Fruit fly (Drosophila melanogaster) whole organism, prepupa: ENCODE measurements around the gene obst-B.

Source experiments
- Blimp-1 ChIP-seq: fragments of 200-800 bp; sonication (Bioruptor generic); optimal IDR thresholded peaks from 3 replicates; lab custom pipeline; 2017; ENCODE audit warnings: missing biosample characterization, missing genetic modification characterization, mild to moderate bottlenecking, moderate library complexity, missing genetic modification reagents
- CG10631 ChIP-seq: fragments of 200-800 bp; sonication (Bioruptor generic); optimal IDR thresholded peaks from 2 replicates; lab custom pipeline; 2016; ENCODE audit warnings: missing biosample characterization, missing genetic modification characterization
- CG10669 ChIP-seq: fragments of 200-800 bp; sonication (Bioruptor generic); optimal IDR thresholded peaks from 3 replicates; lab custom pipeline; 2018; ENCODE audit warnings: missing biosample characterization, mild to moderate bottlenecking, missing genetic modification characterization, moderate library complexity
- CG11294 ChIP-seq: fragments of 200-800 bp; sonication (Bioruptor generic); IDR thresholded peaks from 2 replicates; pipeline ENCODE4 v1.3.6; 2022; ENCODE audit warnings: missing biosample characterization, missing genetic modification characterization
- CG11762 ChIP-seq: fragments of 200-800 bp; sonication (Bioruptor generic); optimal IDR thresholded peaks from 3 replicates; lab custom pipeline; 2016; ENCODE audit warnings: missing biosample characterization, missing genetic modification characterization; ENCODE audit not compliant: insufficient read depth
- CG11902 ChIP-seq: fragments of 200-800 bp; sonication (Bioruptor generic); optimal IDR thresholded peaks from 3 replicates; lab custom pipeline; 2016; ENCODE audit warnings: missing biosample characterization, missing genetic modification characterization
- CG15336 ChIP-seq: fragments of 200-800 bp; sonication (Bioruptor generic); IDR thresholded peaks from 2 replicates; pipeline ENCODE4 v1.3.6; 2022; ENCODE audit warnings: missing biosample characterization, missing genetic modification characterization
- CG1621 ChIP-seq: fragments of 200-800 bp; sonication (Bioruptor generic); optimal IDR thresholded peaks from 3 replicates; lab custom pipeline; 2018; ENCODE audit warnings: missing biosample characterization, mild to moderate bottlenecking, missing genetic modification characterization
- CG16779 ChIP-seq: fragments of 200-800 bp; sonication (Bioruptor generic); optimal IDR thresholded peaks from 3 replicates; lab custom pipeline; 2017; ENCODE audit warnings: missing biosample characterization, mild to moderate bottlenecking, missing genetic modification characterization
- CG3032 ChIP-seq: fragments of 200-800 bp; optimal IDR thresholded peaks from 2 replicates; lab custom pipeline; 2019; ENCODE audit warnings: missing biosample characterization, mild to moderate bottlenecking, missing genetic modification characterization, moderate library complexity
- CG31627 ChIP-seq: fragments of 200-800 bp; sonication (Bioruptor generic); optimal IDR thresholded peaks from 3 replicates; lab custom pipeline; 2016; ENCODE audit warnings: missing biosample characterization, missing genetic modification characterization
- CG34406 ChIP-seq: fragments of 200-800 bp; sonication (Bioruptor generic); optimal IDR thresholded peaks from 3 replicates; lab custom pipeline; 2016; ENCODE audit warnings: missing biosample characterization, missing genetic modification characterization
- CG3919 ChIP-seq: fragments of 200-800 bp; sonication (Bioruptor generic); optimal IDR thresholded peaks from 3 replicates; lab custom pipeline; 2016; ENCODE audit warnings: missing biosample characterization, missing genetic modification characterization
- CG4318 ChIP-seq: fragments of 200-800 bp; sonication (Bioruptor generic); optimal IDR thresholded peaks from 3 replicates; lab custom pipeline; 2017; ENCODE audit warnings: missing biosample characterization, mild to moderate bottlenecking, missing genetic modification characterization
- CG6163 ChIP-seq: fragments of 200-800 bp; sonication (Bioruptor generic); IDR thresholded peaks from 3 replicates; pipeline ENCODE4 v1.3.6; 2022; ENCODE audit warnings: missing biosample characterization, missing genetic modification characterization
- CG6276 ChIP-seq: fragments of 200-800 bp; sonication (Bioruptor generic); optimal IDR thresholded peaks from 2 replicates; lab custom pipeline; 2017; ENCODE audit warnings: missing biosample characterization, mild to moderate bottlenecking, missing genetic modification characterization
- CG6808 ChIP-seq: fragments of 200-800 bp; sonication (Bioruptor generic); optimal IDR thresholded peaks from 3 replicates; lab custom pipeline; 2017; ENCODE audit warnings: missing biosample characterization, missing genetic modification characterization, mild to moderate bottlenecking, moderate library complexity, missing genetic modification reagents
- CG6854 ChIP-seq: fragments of 200-800 bp; sonication (Bioruptor generic); optimal IDR thresholded peaks from 2 replicates; lab custom pipeline; 2017; ENCODE audit warnings: missing biosample characterization, mild to moderate bottlenecking, missing genetic modification characterization
- CG7368 ChIP-seq: fragments of 200-800 bp; sonication (Bioruptor generic); optimal IDR thresholded peaks from 3 replicates; lab custom pipeline; 2016; ENCODE audit warnings: missing biosample characterization, missing genetic modification characterization
- CG8319 ChIP-seq: fragments of 200-800 bp; sonication (Bioruptor generic); optimal IDR thresholded peaks from 3 replicates; lab custom pipeline; 2016; ENCODE audit warnings: missing biosample characterization, missing genetic modification characterization
- CG9139 ChIP-seq: fragments of 200-800 bp; sonication (Bioruptor generic); optimal IDR thresholded peaks from 3 replicates; lab custom pipeline; 2017; ENCODE audit warnings: missing biosample characterization, mild to moderate bottlenecking, missing genetic modification characterization
- Eip75B ChIP-seq: fragments of 200-800 bp; sonication (Bioruptor generic); optimal IDR thresholded peaks from 3 replicates; lab custom pipeline; 2016; ENCODE audit warnings: missing biosample characterization, missing genetic modification characterization
- Eip78C ChIP-seq: fragments of 200-800 bp; sonication (Bioruptor generic); peaks from one replicate; lab custom pipeline; 2016; ENCODE audit warnings: missing biosample characterization, missing genetic modification characterization
- Eip93F ChIP-seq: fragments of 200-800 bp; sonication (Bioruptor generic); optimal IDR thresholded peaks from 2 replicates; lab custom pipeline; 2016; ENCODE audit warnings: missing biosample characterization, mild to moderate bottlenecking, missing genetic modification characterization
- Ets21C ChIP-seq: fragments of 200-800 bp; sonication (Bioruptor generic); optimal IDR thresholded peaks from 3 replicates; lab custom pipeline; 2016; ENCODE audit warnings: missing biosample characterization, missing genetic modification characterization
- Ets96B ChIP-seq: fragments of 200-800 bp; optimal IDR thresholded peaks from 2 replicates; lab custom pipeline; 2019; ENCODE audit warnings: missing biosample characterization, mild to moderate bottlenecking, missing genetic modification characterization, moderate library complexity
- Gug ChIP-seq: fragments of 200-800 bp; sonication (Bioruptor generic); IDR thresholded peaks from 2 replicates; pipeline ENCODE4 v1.3.6; 2022; ENCODE audit warnings: missing biosample characterization, missing genetic modification characterization
- Hr38 ChIP-seq: sonication (Bioruptor generic); optimal IDR thresholded peaks from 2 replicates; lab custom pipeline; 2016; ENCODE audit warnings: missing biosample characterization, missing genetic modification characterization
- Hr39 ChIP-seq: fragments of 200-800 bp; sonication (Bioruptor generic); optimal IDR thresholded peaks from 2 replicates; lab custom pipeline; 2016; ENCODE audit warnings: missing biosample characterization, missing genetic modification characterization
- Hr4 ChIP-seq: fragments of 200-800 bp; sonication (Bioruptor generic); optimal IDR thresholded peaks from 3 replicates; lab custom pipeline; 2016; ENCODE audit warnings: missing biosample characterization, missing genetic modification characterization
- Lpt ChIP-seq: fragments of 200-800 bp; sonication (Bioruptor generic); optimal IDR thresholded peaks from 3 replicates; lab custom pipeline; 2016; ENCODE audit warnings: missing biosample characterization, missing genetic modification characterization
- Met ChIP-seq: fragments of 200-800 bp; sonication (Bioruptor generic); optimal IDR thresholded peaks from 3 replicates; lab custom pipeline; 2016; ENCODE audit warnings: missing biosample characterization, missing genetic modification characterization
- OdsH ChIP-seq: fragments of 200-800 bp; sonication (Bioruptor generic); optimal IDR thresholded peaks from 3 replicates; lab custom pipeline; 2016; ENCODE audit warnings: missing biosample characterization, missing genetic modification characterization
- Smox ChIP-seq: fragments of 200-800 bp; sonication (Bioruptor generic); optimal IDR thresholded peaks from 3 replicates; lab custom pipeline; 2016; ENCODE audit warnings: missing biosample characterization, missing genetic modification characterization
- Sox102F ChIP-seq: fragments of 200-800 bp; sonication (Bioruptor generic); optimal IDR thresholded peaks from 2 replicates; lab custom pipeline; 2016; ENCODE audit warnings: missing biosample characterization, mild to moderate bottlenecking, missing genetic modification characterization
- Sox14 ChIP-seq: fragments of 200-800 bp; sonication (Bioruptor generic); optimal IDR thresholded peaks from 3 replicates; lab custom pipeline; 2016; ENCODE audit warnings: missing biosample characterization, missing genetic modification characterization
- Sox15 ChIP-seq: fragments of 200-800 bp; sonication (Bioruptor generic); optimal IDR thresholded peaks from 3 replicates; lab custom pipeline; 2016; ENCODE audit warnings: missing biosample characterization, missing genetic modification characterization
- achi ChIP-seq: fragments of 200-800 bp; sonication (Bioruptor generic); optimal IDR thresholded peaks from 3 replicates; lab custom pipeline; 2016; ENCODE audit warnings: missing biosample characterization, missing genetic modification characterization
- acj6 ChIP-seq: fragments of 200-800 bp; sonication (Bioruptor generic); optimal IDR thresholded peaks from 3 replicates; lab custom pipeline; 2016; ENCODE audit warnings: missing biosample characterization, missing genetic modification characterization
- cyc ChIP-seq: fragments of 200-800 bp; sonication (Bioruptor generic); optimal IDR thresholded peaks from 3 replicates; lab custom pipeline; 2016; ENCODE audit warnings: missing biosample characterization, missing genetic modification characterization
- dac ChIP-seq: fragments of 200-800 bp; sonication (Bioruptor generic); optimal IDR thresholded peaks from 2 replicates; lab custom pipeline; 2017; ENCODE audit warnings: missing biosample characterization, mild to moderate bottlenecking, missing genetic modification characterization
- esn ChIP-seq: fragments of 200-800 bp; sonication (Bioruptor generic); optimal IDR thresholded peaks from 2 replicates; lab custom pipeline; 2016; ENCODE audit warnings: missing biosample characterization, mild to moderate bottlenecking, missing genetic modification characterization, moderate library complexity
- fd59A ChIP-seq: fragments of 200-800 bp; sonication (Bioruptor generic); optimal IDR thresholded peaks from 2 replicates; lab custom pipeline; 2017; ENCODE audit warnings: missing biosample characterization, mild to moderate bottlenecking, missing genetic modification characterization, missing genetic modification reagents
- fkh ChIP-seq: fragments of 200-800 bp; sonication (Bioruptor generic); optimal IDR thresholded peaks from 3 replicates; lab custom pipeline; 2017; ENCODE audit warnings: missing biosample characterization, mild to moderate bottlenecking, missing genetic modification characterization, moderate library complexity
- net ChIP-seq: fragments of 200-800 bp; sonication (Bioruptor generic); optimal IDR thresholded peaks from 3 replicates; lab custom pipeline; 2016; ENCODE audit warnings: missing biosample characterization, missing genetic modification characterization
- pdm3 ChIP-seq: fragments of 200-800 bp; sonication (Bioruptor generic); optimal IDR thresholded peaks from 3 replicates; lab custom pipeline; 2016; ENCODE audit warnings: missing biosample characterization, missing genetic modification characterization
- salr ChIP-seq, 2 experiments: fragments of 200-800 bp; sonication (Bioruptor generic); optimal IDR thresholded peaks; 3 replicates each; lab custom pipeline; 2016 to 2018; ENCODE audit warnings: missing biosample characterization in 2 of 2, missing genetic modification characterization in 2 of 2, mild to moderate bottlenecking in 1 of 2
- spab ChIP-seq: fragments of 200-800 bp; sonication (Bioruptor generic); optimal IDR thresholded peaks from 2 replicates; lab custom pipeline; 2017; ENCODE audit warnings: missing biosample characterization, mild to moderate bottlenecking, missing genetic modification characterization, missing genetic modification reagents
- ss ChIP-seq, 2 experiments: fragments of 200-800 bp; sonication (Bioruptor generic); optimal IDR thresholded peaks; 2 replicates in 1 of 2; 3 replicates in 1 of 2; lab custom pipeline; 2017 to 2018; ENCODE audit warnings: mild to moderate bottlenecking in 2 of 2, missing biosample characterization in 2 of 2, missing genetic modification characterization in 2 of 2, moderate library complexity in 1 of 2
- svp ChIP-seq: fragments of 200-800 bp; sonication (Bioruptor generic); peaks from one replicate; lab custom pipeline; 2016; ENCODE audit warnings: missing biosample characterization, missing genetic modification characterization

obst-B gene

DNA sequence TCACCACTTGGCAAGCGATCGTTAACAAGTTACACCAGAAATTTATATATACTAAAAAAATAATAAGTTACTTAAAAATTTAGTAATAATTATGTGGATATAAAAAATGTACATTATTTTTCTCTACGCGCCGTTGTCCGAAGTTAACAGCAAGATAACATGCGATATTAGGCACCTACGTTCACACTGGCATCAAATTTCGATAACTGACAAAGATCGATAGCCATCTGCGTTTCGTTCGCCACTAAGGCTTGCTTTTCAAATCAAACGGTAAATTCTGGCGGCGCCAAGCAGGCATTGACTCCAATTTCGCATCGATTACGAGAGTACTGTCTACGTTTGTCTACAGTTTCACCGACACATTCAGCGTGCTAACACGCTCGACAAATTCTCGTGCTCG is 24.2 kb downstream of the obst-B start, which contains the start of gene Pen:
Gene Pen (plus strand): TSS at position 196 of the 400 bp plus-strand sequence.
- TF ChIP-seq Sox14 (GFP tag; lab: Kevin White, UChicago) (no peak), CG6276 (no peak), net (no peak), Hr4 (GFP tag; lab: Kevin White, UChicago) (no peak), Ets21C (no peak)

DNA sequence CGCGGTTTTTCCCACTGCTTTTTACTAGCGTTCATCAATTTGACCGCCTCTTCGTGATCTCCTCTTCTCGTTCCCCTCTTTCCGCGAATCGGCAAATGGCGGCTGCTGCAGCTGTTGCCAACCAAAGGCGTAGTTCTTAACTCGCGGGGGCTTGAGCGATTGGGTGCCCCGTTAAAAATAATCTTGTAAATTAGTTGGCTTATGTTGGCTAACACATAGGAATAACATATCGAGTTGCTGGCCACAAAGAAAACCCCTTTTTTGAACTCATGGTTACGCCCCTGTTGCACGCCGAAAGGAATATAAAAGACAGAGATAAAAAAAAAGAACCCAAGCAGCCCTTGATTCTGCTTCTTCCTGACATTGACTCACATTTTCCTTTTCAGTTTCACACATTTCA is 24.7 kb downstream of the obst-B start:
- TF ChIP-seq fd59A (peak; percentile 94), fkh (GFP tag; lab: Kevin White, UChicago) (no peak), CG4318 (peak; percentile 91), cyc (GFP tag; lab: Kevin White, UChicago) (peak; percentile 98), Met (GFP tag; lab: Kevin White, UChicago) (peak; percentile 98), achi (GFP tag; lab: Kevin White, UChicago) (peak; percentile 96), CG15336 (GFP tag; lab: Robert Waterston, UW) (peak; percentile 93), CG3032 (tag; lab: Kevin White, UChicago) (peak; percentile 97), OdsH (peak; percentile 97), Eip93F (GFP tag; lab: Kevin White, UChicago) (peak; percentile 92), spab (GFP tag; lab: Kevin White, UChicago) (peak; percentile 95), CG1621 (tag; lab: Kevin White, UChicago) (peak; percentile 94), CG10669 (GFP tag; lab: Kevin White, UChicago) (peak; percentile 97), CG11902 (GFP tag; lab: Kevin White, UChicago) (peak; percentile 96), Ets21C (peak; percentile 96), Blimp-1 (GFP tag; lab: Kevin White, UChicago) (peak; percentile 94), net (peak; percentile 98), CG10631 (GFP tag; lab: Kevin White, UChicago) (peak; percentile 98), pdm3 (GFP tag; lab: Kevin White, UChicago) (peak; percentile 97), CG3919 (peak; percentile 99), ss (GFP tag; optimal IDR thresholded peaks at IDR 0.05; lab: Kevin White, UChicago) (peak; percentile 88 to 92), Smox (GFP tag; lab: Kevin White, UChicago) (peak; percentile 98), dac (GFP tag; lab: Kevin White, UChicago) (peak; percentile 93), CG9139 (peak; percentile 86), CG16779 (peak; percentile 93), esn (GFP tag; lab: Kevin White, UChicago) (peak; percentile 98), salr (GFP tag; optimal IDR thresholded peaks at IDR 0.05; lab: Kevin White, UChicago) (peak; percentile 94 to 96), CG11762 (GFP tag; lab: Kevin White, UChicago) (peak; percentile 89), svp (GFP tag; lab: Kevin White, UChicago) (peak; percentile 99), Hr4 (GFP tag; lab: Kevin White, UChicago) (peak; percentile 94), Eip78C (peak; percentile 99), CG6163 (GFP tag; lab: Robert Waterston, UW) (peak; percentile 99), CG6808 (GFP tag; lab: Kevin White, UChicago) (peak; percentile 94), Gug (GFP tag; lab: Robert Waterston, UW) (peak; percentile 93), CG7368 (GFP tag; lab: Kevin White, UChicago) (peak; percentile 98), CG11294 (GFP tag; lab: Robert Waterston, UW) (peak; percentile 90), Lpt (GFP tag; lab: Kevin White, UChicago) (peak; percentile 96), CG6854 (GFP tag; lab: Kevin White, UChicago) (peak; percentile 95), CG31627 (peak; percentile 98), Eip75B (GFP tag; lab: Kevin White, UChicago) (peak; percentile 98), acj6 (GFP tag; lab: Kevin White, UChicago) (peak; percentile 98), Hr39 (GFP tag; lab: Kevin White, UChicago) (peak; percentile 98), Sox14 (GFP tag; lab: Kevin White, UChicago) (peak; percentile 98), Hr38 (peak; percentile 20), CG34406 (GFP tag; lab: Kevin White, UChicago) (peak; percentile 96), Sox102F (peak; percentile 98), CG8319 (peak; percentile 96), Sox15 (GFP tag; lab: Kevin White, UChicago) (peak; percentile 96), Ets96B (tag; lab: Kevin White, UChicago) (peak; percentile 96)
